Fruit fly (Drosophila melanogaster): Measurements from ENCODE around the gene CG14212.

Gene CG14212

dm6 chrX:19637002-19637420, 11.5 kb downstream of the CG14212 start (continued):
- peak; percentile 12 for TF ChIP-seq Sox14 (GFP tag; optimal IDR thresholded peaks at IDR 0.05)

dm6 chrX:19637434-19638327, 12.2 kb downstream of the CG14212 start:
- TF ChIP-seq CG32006 (GFP tag; optimal IDR thresholded peaks at IDR 0.05): no peak
- no peak for TF ChIP-seq CG9139 (GFP tag; optimal IDR thresholded peaks at IDR 0.05)
- TF ChIP-seq CG16779 (tag; optimal IDR thresholded peaks at IDR 0.05): peak; percentile 30
- TF ChIP-seq CG15336 (GFP tag; IDR thresholded peaks at IDR 0.05): no peak
- TF ChIP-seq ss (GFP tag; optimal IDR thresholded peaks at IDR 0.05): peak in 1 of 2 experiments; percentile 1
- TF ChIP-seq Eip78C (GFP tag): peak; percentile 59
- TF ChIP-seq Sox15 (GFP tag; optimal IDR thresholded peaks at IDR 0.05): no peak
- TF ChIP-seq Hr38 (GFP tag; optimal IDR thresholded peaks at IDR 0.05): no peak
- TF ChIP-seq CG6163 (GFP tag; IDR thresholded peaks at IDR 0.05): peak; percentile 16; the same call in 1 of the 3 replicates
- TF ChIP-seq CG34406 (GFP tag; optimal IDR thresholded peaks at IDR 0.05): no peak
- peak; percentile 14 for TF ChIP-seq net (GFP tag; optimal IDR thresholded peaks at IDR 0.05)
- TF ChIP-seq CG4318 (GFP tag; optimal IDR thresholded peaks at IDR 0.05): no peak
- TF ChIP-seq CG6808 (GFP tag; optimal IDR thresholded peaks at IDR 0.05): peak; percentile 15
- no peak for TF ChIP-seq dac (GFP tag; optimal IDR thresholded peaks at IDR 0.05)
- TF ChIP-seq Eip75B (GFP tag; optimal IDR thresholded peaks at IDR 0.05): peak; percentile 19
- no peak for TF ChIP-seq Ets96B (tag; optimal IDR thresholded peaks at IDR 0.05)
- TF ChIP-seq Hr39 (GFP tag; optimal IDR thresholded peaks at IDR 0.05): no peak
- no peak for TF ChIP-seq topi (GFP tag; optimal IDR thresholded peaks at IDR 0.05)
- TF ChIP-seq fd85E (GFP tag; optimal IDR thresholded peaks at IDR 0.05): no peak
- no peak for TF ChIP-seq salr (GFP tag; optimal IDR thresholded peaks at IDR 0.05)
- 0 out of 3 replicates have a peak, but pooled peaks have one; percentile 6 for TF ChIP-seq eg (GFP tag; IDR thresholded peaks at IDR 0.05)
- TF ChIP-seq CG1621 (tag; optimal IDR thresholded peaks at IDR 0.05): no peak
- TF ChIP-seq Gug (GFP tag; IDR thresholded peaks at IDR 0.05): no peak
- TF ChIP-seq CG6792 (GFP tag; optimal IDR thresholded peaks at IDR 0.05): no peak
- no peak for TF ChIP-seq CG7368 (GFP tag; optimal IDR thresholded peaks at IDR 0.05)
- TF ChIP-seq Blimp-1 (GFP tag; optimal IDR thresholded peaks at IDR 0.05): no peak
- TF ChIP-seq vri (GFP tag; optimal IDR thresholded peaks at IDR 0.05): no peak
- no peak for TF ChIP-seq CG10669 (GFP tag; optimal IDR thresholded peaks at IDR 0.05)
- TF ChIP-seq OdsH (GFP tag; optimal IDR thresholded peaks at IDR 0.05): no peak
- TF ChIP-seq dsx (GFP tag; optimal IDR thresholded peaks at IDR 0.05; ENCODE audit: poor library complexity, severe bottlenecking): no peak
- no peak for TF ChIP-seq CG3919 (GFP tag; optimal IDR thresholded peaks at IDR 0.05)
- TF ChIP-seq CG8119 (GFP tag; IDR thresholded peaks at IDR 0.05): 0 out of 3 replicates have a peak, but pooled peaks have one; percentile 18
- no peak for TF ChIP-seq Eip93F (GFP tag; optimal IDR thresholded peaks at IDR 0.05)
- TF ChIP-seq CG31627 (GFP tag; optimal IDR thresholded peaks at IDR 0.05): no peak

- TF ChIP-seq Eip78C (GFP tag) (peak; percentile 68), ss (GFP tag; optimal IDR thresholded peaks at IDR 0.05) (peak in 1 of 2 experiments; percentile 12), CG11902 (GFP tag; optimal IDR thresholded peaks at IDR 0.05) (no peak), fkh (GFP tag; optimal IDR thresholded peaks at IDR 0.05) (peak; percentile 90)
Measured at dm6 chrX:19638328-19638940, 12.9 kb downstream of the CG14212 start, which contains the start of gene Rcd-1. TSS of gene Rcd-1 (plus strand) at chrX:19638767.
